Fruit fly (Drosophila melanogaster): ENCODE results near the gene CG45045.

Gene CG45045

dm6 chr3R:17700488-17701130 lies 33.2 kb downstream of the CG45045 start (continued):
- peak; percentile 92 for TF ChIP-seq pdm3 (GFP tag; optimal IDR thresholded peaks at IDR 0.05)
- peak; percentile 98 for TF ChIP-seq dsx (GFP tag; optimal IDR thresholded peaks at IDR 0.05; ENCODE audit: poor library complexity, severe bottlenecking)
- peak; percentile 96 for TF ChIP-seq net (GFP tag; optimal IDR thresholded peaks at IDR 0.05)
- TF ChIP-seq CG3919 (GFP tag; optimal IDR thresholded peaks at IDR 0.05), result peak; percentile 96
- peak; percentile 91 for TF ChIP-seq topi (GFP tag; optimal IDR thresholded peaks at IDR 0.05)
- TF ChIP-seq Ets96B (tag; optimal IDR thresholded peaks at IDR 0.05), result peak; percentile 99
- TF ChIP-seq CG6792 (GFP tag; optimal IDR thresholded peaks at IDR 0.05), result peak; percentile 98
- TF ChIP-seq CG11762 (GFP tag; optimal IDR thresholded peaks at IDR 0.05; ENCODE audit: insufficient read depth), result peak; percentile 96
- peak; percentile 98 for TF ChIP-seq CG11294 (GFP tag; IDR thresholded peaks at IDR 0.05)
- peak; percentile 99 for TF ChIP-seq CG8119 (GFP tag; IDR thresholded peaks at IDR 0.05)
- peak; percentile 93 for TF ChIP-seq svp (GFP tag)
- peak; percentile 84 for TF ChIP-seq vri (GFP tag; optimal IDR thresholded peaks at IDR 0.05)
- TF ChIP-seq achi (GFP tag; optimal IDR thresholded peaks at IDR 0.05), result peak; percentile 98
- TF ChIP-seq ss (GFP tag; optimal IDR thresholded peaks at IDR 0.05), result peak; percentile 97 to 98
- TF ChIP-seq Met (GFP tag; optimal IDR thresholded peaks at IDR 0.05), result peak; percentile 94
- peak; percentile 96 for TF ChIP-seq CG4318 (GFP tag; optimal IDR thresholded peaks at IDR 0.05)
- TF ChIP-seq spab (GFP tag; optimal IDR thresholded peaks at IDR 0.05), result peak; percentile 97
- peak; percentile 94 for TF ChIP-seq Eip93F (GFP tag; optimal IDR thresholded peaks at IDR 0.05)
- TF ChIP-seq salr (GFP tag; optimal IDR thresholded peaks at IDR 0.05), result peak; percentile 86 to 93
- peak; percentile 97 for TF ChIP-seq CG9139 (GFP tag; optimal IDR thresholded peaks at IDR 0.05)
- peak; percentile 97 for TF ChIP-seq CG16779 (tag; optimal IDR thresholded peaks at IDR 0.05)
- TF ChIP-seq Hr38 (GFP tag; optimal IDR thresholded peaks at IDR 0.05), result no peak
- peak; percentile 93 for TF ChIP-seq Sox102F (GFP tag; optimal IDR thresholded peaks at IDR 0.05)
- TF ChIP-seq CG6808 (GFP tag; optimal IDR thresholded peaks at IDR 0.05), result peak; percentile 97
- peak; percentile 94 for TF ChIP-seq Hr4 (GFP tag; optimal IDR thresholded peaks at IDR 0.05)
- TF ChIP-seq CG6854 (GFP tag; optimal IDR thresholded peaks at IDR 0.05), result peak; percentile 83
- peak; percentile 94 for TF ChIP-seq lz (GFP tag; optimal IDR thresholded peaks at IDR 0.05)
- TF ChIP-seq CG15336 (GFP tag; IDR thresholded peaks at IDR 0.05), result peak; percentile 99
- peak; percentile 91 for TF ChIP-seq fd59A (GFP tag; optimal IDR thresholded peaks at IDR 0.05)
- TF ChIP-seq OdsH (GFP tag; optimal IDR thresholded peaks at IDR 0.05), result peak; percentile 99
- TF ChIP-seq CG6276 (GFP tag; optimal IDR thresholded peaks at IDR 0.05), result peak; percentile 98
- TF ChIP-seq fkh (GFP tag; optimal IDR thresholded peaks at IDR 0.05), result peak; percentile 82
- peak; percentile 96 for TF ChIP-seq Sox15 (GFP tag; optimal IDR thresholded peaks at IDR 0.05)
- TF ChIP-seq dac (GFP tag; optimal IDR thresholded peaks at IDR 0.05), result peak; percentile 89
- TF ChIP-seq Hr39 (GFP tag; optimal IDR thresholded peaks at IDR 0.05), result peak; percentile 86
- TF ChIP-seq CG10631 (GFP tag; optimal IDR thresholded peaks at IDR 0.05), result peak; percentile 99
- TF ChIP-seq CG11902 (GFP tag; optimal IDR thresholded peaks at IDR 0.05), result peak; percentile 95
- TF ChIP-seq Blimp-1 (GFP tag; optimal IDR thresholded peaks at IDR 0.05), result peak; percentile 95
- TF ChIP-seq CG1621 (tag; optimal IDR thresholded peaks at IDR 0.05), result peak; percentile 83
- peak; percentile 80 for TF ChIP-seq Sox14 (GFP tag; optimal IDR thresholded peaks at IDR 0.05)
- peak; percentile 97 for TF ChIP-seq CG10669 (GFP tag; optimal IDR thresholded peaks at IDR 0.05)

dm6 chr3R:17701131-17701593 lies 33.8 kb downstream of the CG45045 start:
- no peak for TF ChIP-seq fd59A (GFP tag; optimal IDR thresholded peaks at IDR 0.05)
- peak; percentile 4 for TF ChIP-seq cyc (GFP tag; optimal IDR thresholded peaks at IDR 0.05)
- no peak for TF ChIP-seq acj6 (GFP tag; optimal IDR thresholded peaks at IDR 0.05)
- TF ChIP-seq CG3919 (GFP tag; optimal IDR thresholded peaks at IDR 0.05), result peak; percentile 2
- no peak for TF ChIP-seq Sox15 (GFP tag; optimal IDR thresholded peaks at IDR 0.05)
- no peak for TF ChIP-seq lz (GFP tag; optimal IDR thresholded peaks at IDR 0.05)
- peak; percentile 60 for TF ChIP-seq vri (GFP tag; optimal IDR thresholded peaks at IDR 0.05)
- 0 out of 2 replicates have a peak, but pooled peaks have one; percentile 31 for TF ChIP-seq CG11294 (GFP tag; IDR thresholded peaks at IDR 0.05)
- TF ChIP-seq Eip78C (GFP tag), result peak; percentile 76
- peak; percentile 40 for TF ChIP-seq dsx (GFP tag; optimal IDR thresholded peaks at IDR 0.05; ENCODE audit: poor library complexity, severe bottlenecking)
- no peak for TF ChIP-seq topi (GFP tag; optimal IDR thresholded peaks at IDR 0.05)
- TF ChIP-seq CG3032 (tag; optimal IDR thresholded peaks at IDR 0.05), result peak; percentile 8
- TF ChIP-seq Sox14 (GFP tag; optimal IDR thresholded peaks at IDR 0.05), result peak; percentile 68
- TF ChIP-seq pdm3 (GFP tag; optimal IDR thresholded peaks at IDR 0.05), result no peak
- TF ChIP-seq Gug (GFP tag; IDR thresholded peaks at IDR 0.05), result no peak
- TF ChIP-seq fd85E (GFP tag; optimal IDR thresholded peaks at IDR 0.05), result no peak
- no peak for TF ChIP-seq Smox (GFP tag; optimal IDR thresholded peaks at IDR 0.05)
- TF ChIP-seq Ets96B (tag; optimal IDR thresholded peaks at IDR 0.05), result peak; percentile 20
- no peak for TF ChIP-seq CG6276 (GFP tag; optimal IDR thresholded peaks at IDR 0.05)
- TF ChIP-seq Eip75B (GFP tag; optimal IDR thresholded peaks at IDR 0.05), result no peak
- TF ChIP-seq CG11902 (GFP tag; optimal IDR thresholded peaks at IDR 0.05), result no peak
- TF ChIP-seq net (GFP tag; optimal IDR thresholded peaks at IDR 0.05), result no peak

Data from whole organism, prepupa.